Worm (Caenorhabditis elegans): ENCODE measurements around the gene C16D9.1.

The C16D9.1 gene

DNA sequence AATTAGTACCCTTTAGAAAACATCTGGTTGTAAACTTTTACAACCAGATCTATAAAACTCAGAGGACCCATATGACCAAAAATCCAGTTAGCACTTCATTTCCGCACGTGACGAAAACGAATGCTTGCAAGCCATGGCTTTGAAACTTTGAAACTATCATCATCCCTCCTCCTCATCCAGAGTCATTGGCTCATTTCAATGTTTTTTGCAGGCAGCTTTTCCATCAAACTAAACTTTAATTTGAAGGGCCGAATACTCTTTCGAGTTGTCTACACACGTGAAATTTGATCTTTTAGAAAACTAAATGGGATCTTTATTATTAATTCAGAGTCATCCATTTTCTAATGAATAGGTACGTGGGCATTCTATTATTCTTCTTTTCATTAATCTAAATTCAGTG lies 3.1 kb downstream of the C16D9.1 start:
- TF ChIP-seq snpc-4 (tag; optimal IDR thresholded peaks at IDR 0.05) = no peak
- TF ChIP-seq ceh-39 (tag; optimal IDR thresholded peaks at IDR 0.05) = no peak
- no peak for TF ChIP-seq ceh-43 (GFP tag; optimal IDR thresholded peaks at IDR 0.05)
- TF ChIP-seq sptf-1 (tag; optimal IDR thresholded peaks at IDR 0.05) = no peak
- no peak for TF ChIP-seq lin-32 (GFP tag; optimal IDR thresholded peaks at IDR 0.05)
- TF ChIP-seq mep-1 (tag; optimal IDR thresholded peaks at IDR 0.05) = no peak
- TF ChIP-seq sem-2 (GFP tag; optimal IDR thresholded peaks at IDR 0.05) = no peak
- TF ChIP-seq blmp-1 (tag; optimal IDR thresholded peaks at IDR 0.05) = no peak
- no peak for TF ChIP-seq flh-1 (GFP tag; optimal IDR thresholded peaks at IDR 0.05)
- no peak for TF ChIP-seq lin-13 (tag; optimal IDR thresholded peaks at IDR 0.05)
- TF ChIP-seq drap-1 (GFP tag; optimal IDR thresholded peaks at IDR 0.05) = no peak
- TF ChIP-seq mab-5 (tag; optimal IDR thresholded peaks at IDR 0.05) = no peak
- no peak for TF ChIP-seq elt-3 (tag; optimal IDR thresholded peaks at IDR 0.05)
- TF ChIP-seq bed-3 (GFP tag; optimal IDR thresholded peaks at IDR 0.05) = no peak
- TF ChIP-seq unc-62 (GFP tag; optimal IDR thresholded peaks at IDR 0.05) = no peak
- TF ChIP-seq zip-8 (tag; optimal IDR thresholded peaks at IDR 0.05) = no peak
- TF ChIP-seq ztf-11 (tag; optimal IDR thresholded peaks at IDR 0.05) = no peak

DNA sequence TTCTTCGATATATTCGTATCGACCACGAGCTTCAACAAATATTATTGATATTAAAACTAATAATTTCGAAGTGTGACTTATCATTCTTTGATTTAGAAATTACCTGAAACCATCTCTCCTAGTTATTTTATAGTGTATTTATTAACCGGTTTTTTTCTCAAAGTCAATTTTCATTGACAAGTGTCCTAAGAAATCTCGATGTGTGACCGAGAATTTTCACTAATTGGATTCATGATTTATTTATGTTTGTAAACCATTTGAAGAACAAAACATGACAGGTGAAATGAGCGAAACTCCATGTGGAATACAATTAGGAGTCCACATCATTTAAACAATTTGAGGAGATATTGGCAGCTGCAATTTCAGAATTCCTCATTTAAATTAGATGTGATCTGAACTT lies 4.3 kb downstream of the C16D9.1 start, which contains the start of gene C16D9.8:
Gene C16D9.8 (minus strand): TSS at position 101 of the 400 bp plus-strand sequence.
- no peak for TF ChIP-seq ces-1 (GFP tag; optimal IDR thresholded peaks at IDR 0.05)
- no peak for TF ChIP-seq mep-1 (tag; optimal IDR thresholded peaks at IDR 0.05)
- TF ChIP-seq sptf-1 (tag; optimal IDR thresholded peaks at IDR 0.05) = no peak
- no peak for TF ChIP-seq zip-8 (tag; optimal IDR thresholded peaks at IDR 0.05)
- TF ChIP-seq bed-3 (GFP tag; optimal IDR thresholded peaks at IDR 0.05) = no peak
- TF ChIP-seq nhr-2 (tag; optimal IDR thresholded peaks at IDR 0.05) = no peak
- TF ChIP-seq flh-1 (GFP tag; optimal IDR thresholded peaks at IDR 0.05) = no peak
- TF ChIP-seq nhr-28 (tag; optimal IDR thresholded peaks at IDR 0.05) = no peak
- no peak for TF ChIP-seq elt-1 (tag; optimal IDR thresholded peaks at IDR 0.05; ENCODE audit: borderline replicate concordance, insufficient read depth)
- no peak for TF ChIP-seq mls-2 (tag; optimal IDR thresholded peaks at IDR 0.05)
- TF ChIP-seq tbx-8 (GFP tag; optimal IDR thresholded peaks at IDR 0.05) = no peak

- TF ChIP-seq flh-1 (GFP tag; optimal IDR thresholded peaks at IDR 0.05) (no peak), M03D4.4 (tag; optimal IDR thresholded peaks at IDR 0.05) (no peak), ces-1 (GFP tag; optimal IDR thresholded peaks at IDR 0.05) (no peak), ceh-43 (GFP tag; optimal IDR thresholded peaks at IDR 0.05) (no peak), mls-2 (tag; optimal IDR thresholded peaks at IDR 0.05) (no peak), unc-62 (GFP tag; optimal IDR thresholded peaks at IDR 0.05) (no peak), bed-3 (GFP tag; optimal IDR thresholded peaks at IDR 0.05) (no peak), nhr-76 (tag; optimal IDR thresholded peaks at IDR 0.05) (no peak), sptf-1 (tag; optimal IDR thresholded peaks at IDR 0.05) (no peak), hlh-1 (tag; optimal IDR thresholded peaks at IDR 0.05) (no peak), ceh-83 (GFP tag; optimal IDR thresholded peaks at IDR 0.05) (no peak)
These were observed 4.8 kb downstream of the C16D9.1 start, which contains the start of gene C16D9.9 for ce11 chrV:8263941-8264340. Gene C16D9.9 (plus strand): TSS chrV:8264241.

- no peak for TF ChIP-seq sptf-1 (tag; optimal IDR thresholded peaks at IDR 0.05)
- TF ChIP-seq mab-5 (tag; optimal IDR thresholded peaks at IDR 0.05) = no peak
- TF ChIP-seq lsy-2 (tag; optimal IDR thresholded peaks at IDR 0.05) = no peak
- TF ChIP-seq pha-4 (tag; optimal IDR thresholded peaks at IDR 0.05) = no peak
- no peak for TF ChIP-seq mep-1 (tag; optimal IDR thresholded peaks at IDR 0.05)
- no peak for TF ChIP-seq nhr-28 (tag; optimal IDR thresholded peaks at IDR 0.05)
- no peak for TF ChIP-seq elt-1 (tag; optimal IDR thresholded peaks at IDR 0.05; ENCODE audit: borderline replicate concordance, insufficient read depth)
- no peak for TF ChIP-seq flh-1 (GFP tag; optimal IDR thresholded peaks at IDR 0.05)
- TF ChIP-seq bed-3 (GFP tag; optimal IDR thresholded peaks at IDR 0.05) = no peak
- no peak for TF ChIP-seq nhr-2 (tag; optimal IDR thresholded peaks at IDR 0.05)
- TF ChIP-seq tbx-8 (GFP tag; optimal IDR thresholded peaks at IDR 0.05) = no peak
- TF ChIP-seq lin-32 (GFP tag; optimal IDR thresholded peaks at IDR 0.05) = no peak
- no peak for TF ChIP-seq ceh-83 (GFP tag; optimal IDR thresholded peaks at IDR 0.05)
- TF ChIP-seq M03D4.4 (tag; optimal IDR thresholded peaks at IDR 0.05) = no peak
- no peak for TF ChIP-seq nhr-76 (tag; optimal IDR thresholded peaks at IDR 0.05)
- TF ChIP-seq blmp-1 (tag; optimal IDR thresholded peaks at IDR 0.05) = no peak
- TF ChIP-seq ceh-39 (tag; optimal IDR thresholded peaks at IDR 0.05) = no peak
- no peak for TF ChIP-seq sem-2 (GFP tag; optimal IDR thresholded peaks at IDR 0.05)
- no peak for TF ChIP-seq cnd-1 (tag; optimal IDR thresholded peaks at IDR 0.05)
These were observed 7.1 kb downstream of the C16D9.1 start, which contains the start of gene F21F8.5 for ce11 chrV:8266232-8266631. Gene F21F8.5 (minus strand): TSS chrV:8266332.

DNA sequence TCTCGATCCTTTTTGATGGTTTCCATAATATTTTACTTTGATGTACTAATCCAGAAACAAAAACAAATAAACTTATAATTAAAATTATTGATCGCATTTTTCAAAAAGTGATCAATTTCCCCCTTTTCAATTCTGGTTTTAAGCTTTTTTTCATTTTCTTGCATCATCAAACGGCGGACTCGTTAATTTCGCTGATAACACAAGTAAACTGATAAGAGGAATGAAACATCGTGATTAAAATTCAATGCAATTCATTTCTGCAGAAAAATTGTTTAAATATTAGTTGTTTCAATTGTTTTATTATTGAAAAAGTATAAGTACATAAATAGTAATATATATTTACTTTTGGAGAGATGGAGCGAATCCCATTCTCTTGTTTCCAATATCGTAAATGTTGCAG lies 8.2 kb downstream of the C16D9.1 start:
- TF ChIP-seq mep-1 (tag; optimal IDR thresholded peaks at IDR 0.05) (no peak), nhr-28 (tag; optimal IDR thresholded peaks at IDR 0.05) (no peak), flh-1 (GFP tag; optimal IDR thresholded peaks at IDR 0.05) (no peak), sptf-1 (tag; optimal IDR thresholded peaks at IDR 0.05) (no peak), cnd-1 (tag; optimal IDR thresholded peaks at IDR 0.05) (no peak), blmp-1 (tag; optimal IDR thresholded peaks at IDR 0.05) (no peak), ham-2 (GFP tag; optimal IDR thresholded peaks at IDR 0.05) (no peak), M03D4.4 (tag; optimal IDR thresholded peaks at IDR 0.05) (no peak), ztf-11 (tag; optimal IDR thresholded peaks at IDR 0.05) (no peak), ceh-83 (GFP tag; optimal IDR thresholded peaks at IDR 0.05) (no peak), unc-120 (tag; optimal IDR thresholded peaks at IDR 0.05; ENCODE audit: poor library complexity, severe bottlenecking) (no peak), mab-5 (tag; optimal IDR thresholded peaks at IDR 0.05) (no peak), sem-2 (GFP tag; optimal IDR thresholded peaks at IDR 0.05) (no peak), ces-1 (GFP tag; optimal IDR thresholded peaks at IDR 0.05) (no peak), unc-39 (tag; optimal IDR thresholded peaks at IDR 0.05) (no peak), zip-8 (tag; optimal IDR thresholded peaks at IDR 0.05) (no peak), unc-62 (GFP tag; optimal IDR thresholded peaks at IDR 0.05) (no peak), lin-13 (tag; optimal IDR thresholded peaks at IDR 0.05) (no peak)
